Fruit fly (Drosophila melanogaster): ENCODE data around the gene CG11076.
A peak's percentile ranks its signal among the peaks of the same experiment; 100 is the strongest.

The CG11076 gene

dm6 chr4:1029198-1029795 is 2.3 kb downstream of the CG11076 start, which contains the start of gene Mpv17 (continued):
- TF ChIP-seq dm (GFP tag; optimal IDR thresholded peaks at IDR 0.05) (no peak), CG3281 (GFP tag; optimal IDR thresholded peaks at IDR 0.05) (peak; percentile 32), vvl (GFP tag; IDR thresholded peaks at IDR 0.05) (peak; percentile 45; the same call in 1 of the 2 replicates), Rfx (GFP tag; IDR thresholded peaks at IDR 0.05) (peak; percentile 51; the same call in 1 of the 2 replicates), CG3995 (GFP tag; optimal IDR thresholded peaks at IDR 0.05) (peak; percentile 26), Nf-YC (tag; optimal IDR thresholded peaks at IDR 0.05) (peak; percentile 3), sens-2 (GFP tag; IDR thresholded peaks at IDR 0.05) (no peak), CG9932 (GFP tag; IDR thresholded peaks at IDR 0.05) (peak; percentile 14; the same call in 1 of the 2 replicates), Lim3 (GFP tag; IDR thresholded peaks at IDR 0.05) (no peak), Atf3 (GFP tag; optimal IDR thresholded peaks at IDR 0.05) (no peak), shn (GFP tag; optimal IDR thresholded peaks at IDR 0.05) (no peak), lbe (GFP tag; optimal IDR thresholded peaks at IDR 0.05) (no peak), CG11504 (tag; optimal IDR thresholded peaks at IDR 0.05) (no peak), scrt (GFP tag; optimal IDR thresholded peaks at IDR 0.05) (no peak), CG12659 (GFP tag; optimal IDR thresholded peaks at IDR 0.05) (peak; percentile 3), hb (GFP tag; IDR thresholded peaks at IDR 0.05; ENCODE audit: partially characterized antibody) (no peak), CG30020 (tag; optimal IDR thresholded peaks at IDR 0.05) (peak; percentile 38), lov (optimal IDR thresholded peaks at IDR 0.05) (no peak), lov (GFP tag; IDR thresholded peaks at IDR 0.05) (no peak), Sox102F (GFP tag; optimal IDR thresholded peaks at IDR 0.05) (no peak), Dp (GFP tag; optimal IDR thresholded peaks at IDR 0.05) (no peak), CG8290 (GFP tag; optimal IDR thresholded peaks at IDR 0.05) (no peak), CG8290 (tag; optimal IDR thresholded peaks at IDR 0.05) (peak in 1 of 2 experiments; percentile 54), CG17802 (tag; optimal IDR thresholded peaks at IDR 0.05) (no peak), CG7372 (GFP tag; IDR thresholded peaks at IDR 0.05) (no peak), NfI (GFP tag; optimal IDR thresholded peaks at IDR 0.05) (peak; percentile 18), mam (GFP tag; optimal IDR thresholded peaks at IDR 0.05) (peak; percentile 16), ewg (GFP tag; optimal IDR thresholded peaks at IDR 0.05) (peak; percentile 15), eve (GFP tag; optimal IDR thresholded peaks at IDR 0.05) (peak in 1 of 2 experiments; percentile 55), Dref (GFP tag; IDR thresholded peaks at IDR 0.05) (no peak), Gsc (GFP tag; IDR thresholded peaks at IDR 0.05) (no peak), CG30403 (GFP tag; optimal IDR thresholded peaks at IDR 0.05) (no peak), MBD-R2 (GFP tag; IDR thresholded peaks at IDR 0.05) (peak; percentile 22; the same call in 1 of the 2 replicates), lilli (GFP tag; optimal IDR thresholded peaks at IDR 0.05) (peak; percentile 52), Hr39 (optimal IDR thresholded peaks at IDR 0.05) (no peak), sisA (GFP tag; IDR thresholded peaks at IDR 0.05) (no peak), knrl (GFP tag; IDR thresholded peaks at IDR 0.05; ENCODE audit: partially characterized antibody) (no peak), nom (GFP tag; optimal IDR thresholded peaks at IDR 0.05) (no peak), eyg (GFP tag; optimal IDR thresholded peaks at IDR 0.05) (no peak), Med (GFP tag) (peak; percentile 85), Dll (GFP tag; IDR thresholded peaks at IDR 0.05; ENCODE audit: partially characterized antibody) (no peak), CG11456 (GFP tag; IDR thresholded peaks at IDR 0.05) (no peak), E2f1 (GFP tag; IDR thresholded peaks at IDR 0.05) (no peak), CG13296 (GFP tag; optimal IDR thresholded peaks at IDR 0.05) (peak; percentile 25), onecut (GFP tag; IDR thresholded peaks at IDR 0.05) (peak; percentile 78), Scr (GFP tag; IDR thresholded peaks at IDR 0.05; ENCODE audit: partially characterized antibody) (0 out of 2 replicates have a peak, but pooled peaks have one; percentile 10), CoRest (tag; optimal IDR thresholded peaks at IDR 0.05) (no peak), CG6254 (GFP tag; optimal IDR thresholded peaks at IDR 0.05) (no peak), Bdp1 (GFP tag; optimal IDR thresholded peaks at IDR 0.05) (no peak), Ets65A (GFP tag) (peak; percentile 86), Ssrp (tag; optimal IDR thresholded peaks at IDR 0.05) (no peak)

Measured in whole organism, embryonic.